Fruit fly (Drosophila melanogaster) whole organism, embryonic: ENCODE measurements around the gene Art3.

Source experiments
- Atf-2 ChIP-seq: fragments of 200-800 bp; sonication (Bioruptor generic); optimal IDR thresholded peaks from 2 replicates; lab custom pipeline; 2016; ENCODE audit warnings: missing biosample characterization, missing genetic modification characterization
- Atf6 ChIP-seq: fragments of 200-800 bp; sonication (Bioruptor generic); IDR thresholded peaks from 2 replicates; pipeline ENCODE4 v1.3.6; 2022; ENCODE audit warnings: missing biosample characterization, missing genetic modification characterization
- BEAF-32 ChIP-seq: fragments of 200-800 bp; sonication (Bioruptor generic); optimal IDR thresholded peaks from 3 replicates; lab custom pipeline; 2017; ENCODE audit warnings: missing biosample characterization, missing genetic modification characterization, mild to moderate bottlenecking, moderate library complexity, missing genetic modification reagents
- Bdp1 ChIP-seq: fragments of 200-800 bp; sonication (Bioruptor generic); optimal IDR thresholded peaks from 3 replicates; lab custom pipeline; 2016; ENCODE audit warnings: missing biosample characterization, missing genetic modification characterization
- CG10959 ChIP-seq: fragments of 200-800 bp; sonication (Bioruptor generic); IDR thresholded peaks from 2 replicates; pipeline ENCODE4 v1.3.6; 2022; ENCODE audit warnings: missing biosample characterization, missing genetic modification characterization
- CG11696 ChIP-seq: fragments of 200-800 bp; sonication (Bioruptor generic); IDR thresholded peaks from 2 replicates; pipeline ENCODE4 v1.3.6; 2022; ENCODE audit warnings: missing biosample characterization, missing genetic modification characterization
- CG16779 ChIP-seq: fragments of 200-800 bp; sonication (Bioruptor generic); IDR thresholded peaks from 2 replicates; pipeline ENCODE4 v1.3.6; 2022; ENCODE audit warnings: missing biosample characterization, missing genetic modification characterization
- CG16813 ChIP-seq: fragments of 200-800 bp; sonication (Bioruptor generic); IDR thresholded peaks from 3 replicates; pipeline ENCODE4 v1.3.6; 2022; ENCODE audit warnings: missing biosample characterization, missing genetic modification characterization; ENCODE audit not compliant: partially characterized antibody
- CG17328 ChIP-seq: fragments of 200-800 bp; sonication (Bioruptor generic); IDR thresholded peaks from 2 replicates; pipeline ENCODE4 v1.3.6; 2022; ENCODE audit warnings: missing biosample characterization, missing genetic modification characterization
- CG17912 ChIP-seq: fragments of 200-800 bp; sonication (Bioruptor generic); optimal IDR thresholded peaks from 2 replicates; lab custom pipeline; 2018; ENCODE audit warnings: missing biosample characterization, mild to moderate bottlenecking, missing genetic modification characterization
- CG30403 ChIP-seq: fragments of 200-800 bp; sonication (Bioruptor generic); optimal IDR thresholded peaks from 3 replicates; lab custom pipeline; 2016; ENCODE audit warnings: missing biosample characterization, missing genetic modification characterization
- CG32532 ChIP-seq: fragments of 200-800 bp; sonication (Bioruptor generic); IDR thresholded peaks from 2 replicates; pipeline ENCODE4 v1.3.6; 2022; ENCODE audit warnings: missing biosample characterization, missing genetic modification characterization
- CG32767 ChIP-seq: fragments of 200-800 bp; sonication (Bioruptor generic); IDR thresholded peaks from 2 replicates; pipeline ENCODE4 v1.3.6; 2022; ENCODE audit warnings: missing biosample characterization, missing genetic modification characterization
- CG34422 ChIP-seq: fragments of 200-800 bp; sonication (Bioruptor generic); IDR thresholded peaks from 3 replicates; pipeline ENCODE4 v1.3.6; 2022; ENCODE audit warnings: missing biosample characterization, missing genetic modification characterization
- CG7786 ChIP-seq: fragments of 200-800 bp; sonication (Bioruptor generic); optimal IDR thresholded peaks from 2 replicates; lab custom pipeline; 2016; ENCODE audit warnings: missing biosample characterization, missing genetic modification characterization
- CG7928 ChIP-seq: fragments of 200-800 bp; sonication (Bioruptor generic); optimal IDR thresholded peaks from 2 replicates; lab custom pipeline; 2017; ENCODE audit warnings: missing biosample characterization, mild to moderate bottlenecking, missing genetic modification characterization
- CG8924 ChIP-seq: fragments of 200-800 bp; optimal IDR thresholded peaks from 3 replicates; lab custom pipeline; 2019; ENCODE audit warnings: missing biosample characterization, mild to moderate bottlenecking, missing genetic modification characterization, moderate library complexity
- CG8944 ChIP-seq: fragments of 200-800 bp; sonication (Bioruptor generic); optimal IDR thresholded peaks from 3 replicates; lab custom pipeline; 2016; ENCODE audit warnings: missing biosample characterization, missing genetic modification characterization
- CG9609 ChIP-seq: fragments of 200-800 bp; sonication (Bioruptor generic); optimal IDR thresholded peaks from 3 replicates; lab custom pipeline; 2016; ENCODE audit warnings: missing biosample characterization, missing genetic modification characterization
- CG9817 ChIP-seq: fragments of 200-800 bp; sonication (Bioruptor generic); optimal IDR thresholded peaks from 2 replicates; lab custom pipeline; 2018; ENCODE audit warnings: missing biosample characterization, mild to moderate bottlenecking, missing genetic modification characterization, moderate library complexity
- CHES-1-like ChIP-seq: fragments of 200-800 bp; sonication (Bioruptor generic); optimal IDR thresholded peaks from 2 replicates; lab custom pipeline; 2016; ENCODE audit warnings: missing biosample characterization, missing genetic modification characterization
- E2f1 ChIP-seq: fragments of 200-800 bp; sonication (Bioruptor generic); IDR thresholded peaks from 2 replicates; pipeline ENCODE4 v1.3.6; 2022; ENCODE audit warnings: missing biosample characterization, missing genetic modification characterization
- HLH54F ChIP-seq: fragments of 200-800 bp; sonication (Bioruptor generic); optimal IDR thresholded peaks from 3 replicates; lab custom pipeline; 2016; ENCODE audit warnings: missing biosample characterization, missing genetic modification characterization
- HLHmδ ChIP-seq: fragments of 200-800 bp; sonication (Bioruptor generic); optimal IDR thresholded peaks from 2 replicates; lab custom pipeline; 2018; ENCODE audit warnings: missing biosample characterization, mild to moderate bottlenecking, missing genetic modification characterization, moderate library complexity
- Hr39 ChIP-seq: fragments of >200 bp; optimal IDR thresholded peaks from 2 replicates; lab custom pipeline; 2017
- Hsf ChIP-seq: fragments of 200-800 bp; sonication (Bioruptor generic); optimal IDR thresholded peaks from 3 replicates; lab custom pipeline; 2016; ENCODE audit warnings: missing biosample characterization, missing genetic modification characterization
- Myb ChIP-seq: fragments of 200-800 bp; sonication (Bioruptor generic); optimal IDR thresholded peaks from 2 replicates; lab custom pipeline; 2016; ENCODE audit warnings: missing biosample characterization, missing genetic modification characterization
- Stat92E ChIP-seq, 3 experiments: fragments of >200 bp in 2 of 3; fragments of 200-800 bp in 1 of 3; sonication (Bioruptor generic) in 1 of 3; optimal IDR thresholded peaks; 2 replicates each; lab custom pipeline; 2017 to 2019; ENCODE audit warnings: missing biosample characterization in 3 of 3, missing genetic modification characterization in 3 of 3, mild to moderate bottlenecking in 1 of 3, moderate library complexity in 1 of 3
- YL-1 ChIP-seq: fragments of 200-800 bp; sonication (Bioruptor generic); optimal IDR thresholded peaks from 3 replicates; lab custom pipeline; 2017; ENCODE audit warnings: missing biosample characterization, mild to moderate bottlenecking, missing genetic modification characterization
- al ChIP-seq: fragments of 200-800 bp; sonication (Bioruptor generic); IDR thresholded peaks from 2 replicates; pipeline ENCODE4 v1.3.6; 2022; ENCODE audit warnings: missing biosample characterization, missing genetic modification characterization
- ase ChIP-seq: fragments of 200-800 bp; sonication (Bioruptor generic); IDR thresholded peaks from 3 replicates; pipeline ENCODE4 v1.3.6; 2022; ENCODE audit warnings: missing biosample characterization, missing genetic modification characterization
- bigmax ChIP-seq: fragments of 200-800 bp; sonication (Bioruptor generic); optimal IDR thresholded peaks from 2 replicates; lab custom pipeline; 2018; ENCODE audit warnings: missing biosample characterization, mild to moderate bottlenecking, missing genetic modification characterization
- dimm ChIP-seq: fragments of 200-800 bp; sonication (Bioruptor generic); IDR thresholded peaks from 2 replicates; pipeline ENCODE4 v1.3.6; 2022; ENCODE audit warnings: missing biosample characterization, missing genetic modification characterization
- dpn ChIP-seq, 2 experiments: fragments of 200-800 bp; sonication (Bioruptor generic); optimal IDR thresholded peaks; 3 replicates each; lab custom pipeline; 2016; ENCODE audit warnings: missing biosample characterization in 2 of 2, missing genetic modification characterization in 2 of 2
- hb ChIP-seq: fragments of 200-800 bp; sonication (Bioruptor generic); IDR thresholded peaks from 3 replicates; pipeline ENCODE4 v1.3.6; 2022; ENCODE audit warnings: missing biosample characterization, missing genetic modification characterization; ENCODE audit not compliant: partially characterized antibody
- insv ChIP-seq, 2 experiments: fragments of 200-800 bp; sonication (Bioruptor generic); optimal IDR thresholded peaks; 3 replicates each; lab custom pipeline; 2016 to 2018; ENCODE audit warnings: missing biosample characterization in 2 of 2, missing genetic modification characterization in 2 of 2
- mam ChIP-seq: fragments of 200-800 bp; sonication (Bioruptor generic); optimal IDR thresholded peaks from 3 replicates; lab custom pipeline; 2016; ENCODE audit warnings: missing biosample characterization, missing genetic modification characterization
- mld ChIP-seq: fragments of 200-800 bp; sonication (Bioruptor generic); IDR thresholded peaks from 3 replicates; pipeline ENCODE4 v1.3.6; 2022; ENCODE audit warnings: missing biosample characterization, missing genetic modification characterization; ENCODE audit not compliant: partially characterized antibody
- pan ChIP-seq, 4 experiments: fragments of >200 bp in 3 of 4; fragments of 200-800 bp in 1 of 4; sonication (Bioruptor generic) in 1 of 4; optimal IDR thresholded peaks in 3 of 4; IDR thresholded peaks in 1 of 4; 2 replicates each; pipeline versions ENCODE4 v1.3.6 to Lab custom; 2017 to 2022; ENCODE audit warnings: missing biosample characterization in 2 of 4, missing genetic modification characterization in 2 of 4, mixed read lengths in 1 of 4
- sens ChIP-seq: fragments of 200-800 bp; sonication (Bioruptor generic); peaks from one replicate; lab custom pipeline; 2016; ENCODE audit warnings: missing biosample characterization, missing genetic modification characterization
- sens-2 ChIP-seq: fragments of 200-800 bp; sonication (Bioruptor generic); IDR thresholded peaks from 2 replicates; pipeline ENCODE4 v1.3.6; 2022; ENCODE audit warnings: missing biosample characterization, missing genetic modification characterization
- seq ChIP-seq: fragments of 200-800 bp; sonication (Bioruptor generic); IDR thresholded peaks from 2 replicates; pipeline ENCODE4 v1.3.6; 2022; ENCODE audit warnings: missing biosample characterization, missing genetic modification characterization
- sna ChIP-seq: fragments of 200-800 bp; sonication (Bioruptor generic); IDR thresholded peaks from 2 replicates; pipeline ENCODE4 v1.3.6; 2022; ENCODE audit warnings: missing biosample characterization, missing genetic modification characterization; ENCODE audit not compliant: partially characterized antibody
- stc ChIP-seq: fragments of 200-800 bp; sonication (Bioruptor generic); IDR thresholded peaks from 2 replicates; pipeline ENCODE4 v1.3.6; 2022; ENCODE audit warnings: missing biosample characterization, missing genetic modification characterization
- vfl ChIP-seq: fragments of 200-800 bp; sonication (Bioruptor generic); optimal IDR thresholded peaks from 2 replicates; lab custom pipeline; 2016; ENCODE audit warnings: missing biosample characterization, missing genetic modification characterization
- wdn ChIP-seq: fragments of 200-800 bp; sonication (Bioruptor generic); IDR thresholded peaks from 2 replicates; pipeline ENCODE4 v1.3.6; 2022; ENCODE audit warnings: missing biosample characterization, missing genetic modification characterization
- zen2 ChIP-seq: fragments of 200-800 bp; sonication (Bioruptor generic); IDR thresholded peaks from 3 replicates; pipeline ENCODE4 v1.3.6; 2022; ENCODE audit warnings: missing biosample characterization, missing genetic modification characterization; ENCODE audit not compliant: partially characterized antibody

Art3 gene

DNA sequence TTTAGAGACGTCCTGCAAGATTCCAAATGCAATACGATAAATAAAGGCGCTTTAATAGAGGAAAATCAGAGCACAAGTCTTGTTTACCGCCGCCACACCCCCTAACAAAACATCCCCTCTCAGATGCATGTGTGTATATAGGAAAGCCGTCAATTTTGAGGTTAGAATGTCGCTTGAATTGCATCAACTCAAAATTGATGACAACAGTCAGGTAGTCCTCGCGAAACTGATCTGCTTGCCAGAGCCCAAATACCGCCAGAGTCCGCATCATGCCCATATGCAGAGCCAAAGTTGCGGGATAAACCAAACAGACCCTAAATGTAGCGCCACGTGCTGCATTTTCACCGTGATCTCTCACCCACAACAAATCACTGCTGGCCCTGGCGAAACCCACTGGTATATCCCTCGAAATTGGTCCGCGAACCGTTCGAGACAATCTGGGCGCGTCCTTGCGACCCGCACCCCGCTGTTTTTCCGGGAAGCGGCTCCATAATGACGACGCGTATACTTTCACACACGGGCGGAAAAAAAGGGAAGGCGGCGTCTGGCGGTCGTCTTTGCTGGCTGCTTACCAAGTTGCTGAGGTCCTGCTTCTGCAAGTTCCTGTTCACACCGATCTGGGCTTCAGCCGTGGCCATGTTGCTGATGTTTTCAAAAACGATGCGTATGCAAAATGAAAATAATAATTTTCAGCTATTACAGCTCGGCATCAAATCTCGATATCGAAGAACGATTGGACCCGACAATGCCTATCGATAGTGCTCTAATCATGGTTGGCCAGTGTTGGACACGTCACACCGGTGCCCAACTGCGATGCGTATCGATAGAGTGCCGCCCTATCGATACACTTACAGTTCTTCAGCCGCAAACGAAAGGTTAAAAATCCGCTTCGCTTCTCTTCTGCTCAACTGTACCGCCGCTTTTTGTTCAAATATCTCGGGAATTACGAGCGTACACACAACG is 33.8 kb upstream of the Art3 start, which contains the start of the genes eIF2gamma and Set:
eIF2gamma (minus strand) TSS at position 749 of the 963 bp plus-strand sequence.
Set (plus strand) TSS at position 843 of the 963 bp plus-strand sequence.
- TF ChIP-seq vfl (GFP tag; lab: Kevin White, UChicago), result peak; percentile 35
- peak; percentile 59 for TF ChIP-seq Myb (GFP tag; lab: Kevin White, UChicago)
- TF ChIP-seq CG8944 (GFP tag; lab: Kevin White, UChicago), result peak; percentile 25
- TF ChIP-seq CG9609 (GFP tag; lab: Kevin White, UChicago), result peak; percentile 51
- peak; percentile 33 for TF ChIP-seq CG17912 (GFP tag; lab: Kevin White, UChicago)
- TF ChIP-seq hb (GFP tag; lab: Robert Waterston, UW), result peak; percentile 98
- TF ChIP-seq CG32532 (GFP tag; lab: Robert Waterston, UW), result peak; percentile 41; the same call in 1 of the 2 replicates
- TF ChIP-seq Hsf (GFP tag; lab: Kevin White, UChicago), result peak; percentile 19
- TF ChIP-seq Atf-2 (GFP tag; lab: Kevin White, UChicago), result peak; percentile 11
- TF ChIP-seq Hr39 (lab: Kevin White, UChicago), result no peak
- peak; percentile 51 for TF ChIP-seq YL-1 (GFP tag; lab: Kevin White, UChicago)
- peak; percentile 88 for TF ChIP-seq sna (GFP tag; lab: Robert Waterston, UW)
- peak in 1 of 3 experiments; percentile 56 for TF ChIP-seq Stat92E (GFP tag; optimal IDR thresholded peaks at IDR 0.05; lab: Kevin White, UChicago)
- peak; percentile 7 for TF ChIP-seq CG7928
- TF ChIP-seq CG8924 (tag; lab: Kevin White, UChicago), result peak; percentile 2
- TF ChIP-seq sens-2 (GFP tag; lab: Robert Waterston, UW), result 0 out of 2 replicates have a peak, but pooled peaks have one; percentile 5
- TF ChIP-seq wdn, result 0 out of 2 replicates have a peak, but pooled peaks have one; percentile 13
- no peak for TF ChIP-seq E2f1
- peak; percentile 29 for TF ChIP-seq HLH54F
- TF ChIP-seq CG9817 (tag; lab: Kevin White, UChicago), result peak; percentile 22
- peak; percentile 24; the same call in 1 of the 2 replicates for TF ChIP-seq CG10959 (GFP tag; lab: Robert Waterston, UW)
- TF ChIP-seq CG16813, result peak; percentile 98
- TF ChIP-seq stc (GFP tag; lab: Robert Waterston, UW), result no peak
- peak; percentile 99 for TF ChIP-seq mld (GFP tag; lab: Robert Waterston, UW)
- TF ChIP-seq CHES-1-like (GFP tag; lab: Kevin White, UChicago), result peak; percentile 43
- TF ChIP-seq Bdp1 (GFP tag; lab: Kevin White, UChicago), result no peak
- peak; percentile 18; the same call in 1 of the 3 replicates for TF ChIP-seq ase (GFP tag; lab: Robert Waterston, UW)
- TF ChIP-seq mam (GFP tag; lab: Kevin White, UChicago), result peak; percentile 58
- TF ChIP-seq insv (GFP tag; optimal IDR thresholded peaks at IDR 0.05; lab: Kevin White, UChicago), result peak in 1 of 2 experiments; percentile 4
- TF ChIP-seq CG17328 (GFP tag; lab: Robert Waterston, UW), result peak; percentile 4; the same call in 1 of the 2 replicates
- TF ChIP-seq seq (GFP tag; lab: Robert Waterston, UW), result 0 out of 2 replicates have a peak, but pooled peaks have one; percentile 11
- TF ChIP-seq CG11696 (GFP tag; lab: Robert Waterston, UW), result no peak
- peak; percentile 78 for TF ChIP-seq CG34422 (GFP tag; lab: Robert Waterston, UW)
- TF ChIP-seq al (GFP tag; lab: Robert Waterston, UW), result peak; percentile 45
- 0 out of 2 replicates have a peak, but pooled peaks have one; percentile 6 for TF ChIP-seq CG16779
- peak; percentile 98 for TF ChIP-seq zen2 (GFP tag; lab: Robert Waterston, UW)
- TF ChIP-seq sens (GFP tag; lab: Kevin White, UChicago), result peak; percentile 7
- peak in 1 of 2 experiments; percentile 66 for TF ChIP-seq dpn (GFP tag; optimal IDR thresholded peaks at IDR 0.05; lab: Kevin White, UChicago)
- TF ChIP-seq BEAF-32 (GFP tag; lab: Kevin White, UChicago), result peak; percentile 97
- peak; percentile 61 for TF ChIP-seq CG7786 (GFP tag; lab: Kevin White, UChicago)
- TF ChIP-seq CG30403 (GFP tag; lab: Kevin White, UChicago), result peak; percentile 22
- TF ChIP-seq HLHmδ (GFP tag; lab: Kevin White, UChicago), result peak; percentile 51
- TF ChIP-seq CG32767 (GFP tag; lab: Robert Waterston, UW), result 0 out of 2 replicates have a peak, but pooled peaks have one; percentile 44
- TF ChIP-seq bigmax, result peak; percentile 95
- TF ChIP-seq pan (optimal IDR thresholded peaks at IDR 0.05; lab: Kevin White, UChicago), result no peak
- TF ChIP-seq pan (GFP tag; optimal IDR thresholded peaks at IDR 0.05 in 1 of 2, IDR thresholded peaks at IDR 0.05 in 1 of 2), result peak in 1 of 2 experiments; percentile 20
- no peak for TF ChIP-seq dimm (GFP tag; lab: Robert Waterston, UW)
- 0 out of 2 replicates have a peak, but pooled peaks have one; percentile 42 for TF ChIP-seq Atf6
